Worm (Caenorhabditis elegans) whole organism, early embryonic: ENCODE measurements around the gene F21D12.2.

Experiments
- ama-1 ChIP-seq: fragments of 150-350 bp; optimal IDR thresholded peaks from 2 replicates; lab custom pipeline; 2014
- hmg-4 ChIP-seq: fragments of 200-800 bp; sonication (Bioruptor generic); optimal IDR thresholded peaks from 2 replicates; lab custom pipeline; 2018; ENCODE audit warnings: mild to moderate bottlenecking, missing genetic modification characterization, missing compliant biosample characterization
- pes-1 ChIP-seq: fragments of 200-800 bp; sonication (Bioruptor generic); IDR thresholded peaks from 2 replicates; pipeline ENCODE4 v1.3.6; 2022; ENCODE audit warnings: missing genetic modification reagents, missing genetic modification characterization, missing compliant biosample characterization

DNA sequence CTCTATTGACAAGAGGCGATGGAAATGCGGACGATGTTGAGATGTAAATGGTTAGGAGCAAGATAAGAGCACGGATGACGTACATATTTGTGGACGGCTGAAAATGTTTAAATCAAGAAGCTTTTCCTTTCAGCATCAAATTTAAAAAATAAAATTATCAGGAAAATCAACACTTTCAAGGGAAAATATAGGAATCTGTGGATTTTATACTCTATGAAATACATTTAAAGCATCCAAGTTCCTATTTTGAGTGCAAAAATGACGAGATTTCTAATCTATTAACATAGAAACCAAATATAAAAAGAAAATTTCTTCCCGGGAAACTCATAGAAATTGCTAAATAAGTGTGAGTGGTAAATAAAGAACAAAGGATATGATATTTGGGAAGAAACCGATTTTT, 3.5 kb upstream of the F21D12.2 start, which contains the start of gene F45E12.6:
- no peak for TF ChIP-seq ama-1
- TF ChIP-seq hmg-4, result no peak
- no peak for TF ChIP-seq pes-1 (GFP tag; lab: Robert Waterston, UW)
